Worm (Caenorhabditis elegans) whole organism, L4/young adult: ENCODE results near the gene fbxa-157.
"Not testable (repeated sequence)": the region's sequence is repeated elsewhere in the genome, so short reads cannot be mapped to it uniquely, and the experiment has no call there.

Source experiments
- W03F9.2 ChIP-seq: fragments of 150-350 bp; optimal IDR thresholded peaks from 2 replicates; lab custom pipeline; 2014; ENCODE audit warnings: missing biosample characterization, missing genetic modification characterization
- dao-5 ChIP-seq: sonication (generic microtip); optimal IDR thresholded peaks from 2 replicates; lab custom pipeline; 2016; ENCODE audit warnings: missing genotype, missing genetic modification characterization, moderate library complexity, missing compliant biosample characterization
- him-1 ChIP-seq: sonication (generic microtip); optimal IDR thresholded peaks from 2 replicates; lab custom pipeline; 2016; ENCODE audit warnings: missing genotype, missing genetic modification reagents, missing genetic modification characterization, missing compliant biosample characterization

Gene fbxa-157

ce11 chrV:17897646-17898045, 2.0 kb upstream of the fbxa-157 start, which contains the start of gene C06H5.13:
Gene C06H5.13 (minus strand): TSS chrV:17897746.
- TF ChIP-seq W03F9.2, dao-5, him-1 (tag; lab: Kevin White, UChicago): not testable (repeated sequence)

ce11 chrV:17903829-17904228, 4.2 kb downstream of the fbxa-157 start, which contains the start of gene C06H5.14:
Gene C06H5.14 (plus strand): TSS chrV:17904129.
- not testable (repeated sequence) for TF ChIP-seq dao-5, W03F9.2, him-1 (tag; lab: Kevin White, UChicago)

- no peak for TF ChIP-seq him-1 (tag; lab: Kevin White, UChicago)
Measured at ce11 chrV:17905765-17906164, 6.2 kb downstream of the fbxa-157 start.

ce11 chrV:17910019-17910418, 10.4 kb downstream of the fbxa-157 start, which contains the start of gene dcar-1:
Gene dcar-1 (plus strand): TSS chrV:17910319.
- TF ChIP-seq him-1 (tag; lab: Kevin White, UChicago) (no peak), W03F9.2 (tag; lab: Kevin White, UChicago) (no peak), dao-5 (tag; lab: Kevin White, UChicago) (no peak)

ce11 chrV:17918726-17919125, 19.1 kb downstream of the fbxa-157 start, which contains the start of gene C06H5.8:
Gene C06H5.8 (plus strand): TSS chrV:17919026.
- TF ChIP-seq W03F9.2 (tag; lab: Kevin White, UChicago), result no peak
- TF ChIP-seq him-1 (tag; lab: Kevin White, UChicago), result no peak

- TF ChIP-seq dao-5 (tag; lab: Kevin White, UChicago), result no peak
- peak; percentile 26 for TF ChIP-seq W03F9.2 (tag; lab: Kevin White, UChicago)
- TF ChIP-seq him-1 (tag; lab: Kevin White, UChicago), result no peak
Measured at ce11 chrV:17921423-17921822, 21.8 kb downstream of the fbxa-157 start, which contains the start of gene E01B7.2. Gene E01B7.2 (plus strand): TSS chrV:17921772.

ce11 chrV:17924095-17925000, 24.7 kb downstream of the fbxa-157 start, which contains the start of gene usp-50:
Gene usp-50 (plus strand): TSS chrV:17924916.
- not testable (repeated sequence) for TF ChIP-seq W03F9.2, him-1, dao-5 (tag; lab: Kevin White, UChicago)

- TF ChIP-seq dao-5 (tag; lab: Kevin White, UChicago), result no peak
- TF ChIP-seq him-1 (tag; lab: Kevin White, UChicago), result no peak
- TF ChIP-seq W03F9.2 (tag; lab: Kevin White, UChicago), result no peak
Measured at ce11 chrV:17928128-17928527, 28.5 kb downstream of the fbxa-157 start.

- TF ChIP-seq him-1 (tag; lab: Kevin White, UChicago), result no peak
- TF ChIP-seq dao-5 (tag; lab: Kevin White, UChicago), result no peak
- no peak for TF ChIP-seq W03F9.2 (tag; lab: Kevin White, UChicago)
Measured at ce11 chrV:17931795-17932194, 32.2 kb downstream of the fbxa-157 start.

ce11 chrV:17935857-17936256, 36.3 kb downstream of the fbxa-157 start:
- TF ChIP-seq him-1 (tag; lab: Kevin White, UChicago) (no peak), dao-5 (tag; lab: Kevin White, UChicago) (no peak), W03F9.2 (tag; lab: Kevin White, UChicago) (no peak)

- TF ChIP-seq W03F9.2 (tag; lab: Kevin White, UChicago) (no peak), him-1 (tag; lab: Kevin White, UChicago) (no peak), dao-5 (tag; lab: Kevin White, UChicago) (no peak)
Measured at ce11 chrV:17938978-17939377, 39.4 kb downstream of the fbxa-157 start.

ce11 chrV:17943877-17944472, 44.4 kb downstream of the fbxa-157 start:
- TF ChIP-seq dao-5 (tag; lab: Kevin White, UChicago) (no peak), W03F9.2 (tag; lab: Kevin White, UChicago) (no peak), him-1 (tag; lab: Kevin White, UChicago) (no peak)

- TF ChIP-seq W03F9.2 (tag; lab: Kevin White, UChicago) (no peak), him-1 (tag; lab: Kevin White, UChicago) (no peak), dao-5 (tag; lab: Kevin White, UChicago) (no peak)
Measured at ce11 chrV:17944849-17945452, 45.3 kb downstream of the fbxa-157 start.
